Worm (Caenorhabditis elegans) whole organism, early embryonic: ENCODE data around the gene K08B5.1.

Source experiments
- F13C5.2 ChIP-seq: sonication (generic microtip); optimal IDR thresholded peaks from 2 replicates; lab custom pipeline; 2017; ENCODE audit warnings: mild to moderate bottlenecking, missing genetic modification characterization, inconsistent platforms, missing compliant biosample characterization
- ama-1 ChIP-seq: fragments of 150-350 bp; optimal IDR thresholded peaks from 2 replicates; lab custom pipeline; 2014
- flt-1 ChIP-seq: fragments of 200-800 bp; sonication (Bioruptor generic); IDR thresholded peaks from 2 replicates; pipeline ENCODE4 v1.3.6; 2022; ENCODE audit warnings: missing genetic modification characterization, missing compliant biosample characterization
- hmg-4 ChIP-seq: fragments of 200-800 bp; sonication (Bioruptor generic); optimal IDR thresholded peaks from 2 replicates; lab custom pipeline; 2018; ENCODE audit warnings: mild to moderate bottlenecking, missing genetic modification characterization, missing compliant biosample characterization
- hnd-1 ChIP-seq: sonication (generic microtip); optimal IDR thresholded peaks from 2 replicates; lab custom pipeline; 2016; ENCODE audit warnings: missing genetic modification characterization, missing compliant biosample characterization
- scrt-1 ChIP-seq: fragments of 200-800 bp; sonication (Bioruptor generic); IDR thresholded peaks from 2 replicates; pipeline ENCODE4 v1.3.6; 2022; ENCODE audit warnings: missing genetic modification characterization, missing compliant biosample characterization
- sea-1 ChIP-seq: fragments of 200-800 bp; sonication (Bioruptor generic); conservative IDR thresholded peaks from 2 replicates; pipeline ENCODE4 v1.3.6; 2022; ENCODE audit warnings: missing genetic modification characterization, missing compliant biosample characterization
- tra-4 ChIP-seq: sonication (generic microtip); optimal IDR thresholded peaks from 2 replicates; lab custom pipeline; 2017; ENCODE audit warnings: missing genetic modification characterization, missing compliant biosample characterization

- TF ChIP-seq scrt-1 (GFP tag; lab: Robert Waterston, UW), result no peak
- no peak for TF ChIP-seq flt-1 (GFP tag; lab: Robert Waterston, UW)
- no peak for TF ChIP-seq ama-1 (lab: Kevin White, UChicago)
- no peak for TF ChIP-seq sea-1 (GFP tag; lab: Robert Waterston, UW)
- no peak for TF ChIP-seq hmg-4 (GFP tag; lab: Kevin White, UChicago)
- TF ChIP-seq hnd-1, result no peak
- no peak for TF ChIP-seq tra-4 (tag; lab: Kevin White, UChicago)
- no peak for TF ChIP-seq F13C5.2 (tag; lab: Kevin White, UChicago)
Measured at ce11 chrX:16535192-16535591, 23.0 kb upstream of the K08B5.1 start.
